Worm (Caenorhabditis elegans) whole organism, young adult: Measurements from ENCODE around the gene C27C12.4.
A peak's percentile ranks its signal among the peaks of the same experiment; 100 is the strongest.

Experiments used
- B0019.2 ChIP-seq: fragments of 200-800 bp; sonication (Bioruptor generic); conservative IDR thresholded peaks from 2 replicates; pipeline ENCODE4 v1.3.6; 2022; ENCODE audit warnings: missing genetic modification reagents, missing genetic modification characterization, missing compliant biosample characterization
- B0336.3 ChIP-seq: fragments of 200-800 bp; sonication (Bioruptor generic); IDR thresholded peaks from 2 replicates; pipeline ENCODE4 v1.3.6; 2022; ENCODE audit warnings: missing genetic modification characterization, missing compliant biosample characterization
- C06A6.2 ChIP-seq: fragments of 200-800 bp; sonication (Bioruptor generic); conservative IDR thresholded peaks from 2 replicates; pipeline ENCODE4 v1.3.6; 2022; ENCODE audit warnings: missing genetic modification characterization, missing compliant biosample characterization
- D2030.7 ChIP-seq: fragments of 200-800 bp; sonication (Bioruptor generic); IDR thresholded peaks from 2 replicates; pipeline ENCODE4 v1.3.6; 2022; ENCODE audit warnings: missing genetic modification reagents, missing genetic modification characterization, missing compliant biosample characterization
- F22D6.2 ChIP-seq: sonication (generic microtip); optimal IDR thresholded peaks from 2 replicates; lab custom pipeline; 2016; ENCODE audit warnings: mild to moderate bottlenecking, missing genetic modification characterization, missing compliant biosample characterization
- F55B11.4 ChIP-seq: sonication (generic microtip); optimal IDR thresholded peaks from 2 replicates; lab custom pipeline; 2016; ENCODE audit warnings: missing compliant biosample characterization, missing genetic modification characterization, borderline replicate concordance; ENCODE audit not compliant: insufficient read depth
- F57C9.4 ChIP-seq: sonication (generic microtip); optimal IDR thresholded peaks from 2 replicates; lab custom pipeline; 2017; ENCODE audit warnings: mild to moderate bottlenecking, missing genetic modification characterization, missing compliant biosample characterization
- K11D2.4 ChIP-seq: fragments of 200-800 bp; sonication (Bioruptor generic); IDR thresholded peaks from 2 replicates; pipeline ENCODE4 v1.3.6; 2022; ENCODE audit warnings: missing genetic modification reagents, missing genetic modification characterization, missing compliant biosample characterization
- Y53G8AR.9 ChIP-seq: fragments of 200-800 bp; sonication (Bioruptor generic); conservative IDR thresholded peaks from 2 replicates; pipeline ENCODE4 v1.3.6; 2022; ENCODE audit warnings: missing genetic modification reagents, missing genetic modification characterization, missing compliant biosample characterization
- Y56A3A.18 ChIP-seq: fragments of 200-800 bp; sonication (Bioruptor generic); IDR thresholded peaks from 2 replicates; pipeline ENCODE4 v1.3.6; 2022; ENCODE audit warnings: missing genetic modification reagents, missing genetic modification characterization, missing compliant biosample characterization
- Y95B8A.8 ChIP-seq: fragments of 200-800 bp; sonication (Bioruptor generic); IDR thresholded peaks from 2 replicates; pipeline ENCODE4 v1.3.6; 2022; ENCODE audit warnings: missing genetic modification reagents, missing genetic modification characterization, missing compliant biosample characterization
- athp-1 ChIP-seq: sonication (generic microtip); optimal IDR thresholded peaks from 2 replicates; lab custom pipeline; 2017; ENCODE audit warnings: mild to moderate bottlenecking, missing genetic modification characterization, missing compliant biosample characterization
- attf-6 ChIP-seq: fragments of 200-800 bp; sonication (Bioruptor generic); IDR thresholded peaks from 2 replicates; pipeline ENCODE4 v1.3.6; 2022; ENCODE audit warnings: missing genetic modification reagents, missing genetic modification characterization, missing compliant biosample characterization
- bed-1 ChIP-seq: fragments of 200-800 bp; sonication (Bioruptor generic); IDR thresholded peaks from 2 replicates; pipeline ENCODE4 v1.3.6; 2022; ENCODE audit warnings: missing genetic modification reagents, missing genetic modification characterization, missing compliant biosample characterization
- ccch-3 ChIP-seq: fragments of 200-800 bp; sonication (Bioruptor generic); optimal IDR thresholded peaks from 2 replicates; lab custom pipeline; 2018; ENCODE audit warnings: mild to moderate bottlenecking, missing genetic modification characterization, missing compliant biosample characterization
- cebp-1 ChIP-seq, 2 experiments: fragments of 200-800 bp in 1 of 2; sonication (Bioruptor generic) in 1 of 2; sonication (generic microtip) in 1 of 2; IDR thresholded peaks in 1 of 2; optimal IDR thresholded peaks in 1 of 2; 2 replicates each; pipeline versions ENCODE4 v1.3.6 to Lab custom; 2017 to 2022; ENCODE audit warnings: missing compliant biosample characterization in 2 of 2, missing genetic modification characterization in 2 of 2, mild to moderate bottlenecking in 1 of 2, missing genetic modification reagents in 1 of 2, moderate library complexity in 1 of 2
- ceh-58 ChIP-seq: fragments of 200-800 bp; sonication (Bioruptor generic); IDR thresholded peaks from 2 replicates; pipeline ENCODE4 v1.3.6; 2022; ENCODE audit warnings: missing genetic modification characterization, missing compliant biosample characterization
- dox-1 ChIP-seq: fragments of 200-800 bp; sonication (Bioruptor generic); IDR thresholded peaks from 2 replicates; pipeline ENCODE4 v1.3.6; 2022; ENCODE audit warnings: missing genetic modification reagents, missing genetic modification characterization, missing compliant biosample characterization
- dpff-1 ChIP-seq: sonication (generic microtip); optimal IDR thresholded peaks from 2 replicates; lab custom pipeline; 2017; ENCODE audit warnings: mild to moderate bottlenecking, missing genetic modification characterization, missing compliant biosample characterization
- egl-18 ChIP-seq: fragments of 200-800 bp; sonication (Bioruptor generic); IDR thresholded peaks from 2 replicates; pipeline ENCODE4 v1.3.6; 2022; ENCODE audit warnings: missing genetic modification reagents, missing genetic modification characterization, missing compliant biosample characterization
- hmg-1.2 ChIP-seq: fragments of 200-800 bp; sonication (Bioruptor generic); IDR thresholded peaks from 2 replicates; pipeline ENCODE4 v1.3.6; 2022; ENCODE audit warnings: missing genetic modification reagents, missing genetic modification characterization, missing compliant biosample characterization
- hmg-20 ChIP-seq: fragments of 200-800 bp; sonication (Bioruptor generic); IDR thresholded peaks from 2 replicates; pipeline ENCODE4 v1.3.6; 2022; ENCODE audit warnings: missing genetic modification reagents, missing genetic modification characterization, missing compliant biosample characterization
- let-526 ChIP-seq: fragments of 200-800 bp; sonication (Bioruptor generic); IDR thresholded peaks from 2 replicates; pipeline ENCODE4 v1.3.6; 2022; ENCODE audit warnings: missing genetic modification reagents, missing genetic modification characterization, missing compliant biosample characterization
- lin-40 ChIP-seq: sonication (generic microtip); optimal IDR thresholded peaks from 2 replicates; lab custom pipeline; 2016; ENCODE audit warnings: missing genetic modification characterization, mild to moderate bottlenecking, missing compliant biosample characterization, missing genotype, missing genetic modification reagents
- madf-10 ChIP-seq: sonication (generic microtip); optimal IDR thresholded peaks from 2 replicates; lab custom pipeline; 2016; ENCODE audit warnings: mild to moderate bottlenecking, missing genetic modification characterization, missing compliant biosample characterization
- madf-3 ChIP-seq: fragments of 200-800 bp; sonication (Bioruptor generic); IDR thresholded peaks from 2 replicates; pipeline ENCODE4 v1.3.6; 2022; ENCODE audit warnings: missing genetic modification reagents, missing genetic modification characterization, missing compliant biosample characterization
- madf-6 ChIP-seq: fragments of 200-800 bp; sonication (Bioruptor generic); IDR thresholded peaks from 2 replicates; pipeline ENCODE4 v1.3.6; 2022; ENCODE audit warnings: missing genetic modification reagents, missing genetic modification characterization, missing compliant biosample characterization
- madf-8 ChIP-seq: fragments of 200-800 bp; sonication (Bioruptor generic); conservative IDR thresholded peaks from 2 replicates; pipeline ENCODE4 v1.3.6; 2022; ENCODE audit warnings: missing genetic modification reagents, missing genetic modification characterization, missing compliant biosample characterization
- nfyb-1 ChIP-seq: fragments of 200-800 bp; sonication (Bioruptor generic); IDR thresholded peaks from 2 replicates; pipeline ENCODE4 v1.3.6; 2022; ENCODE audit warnings: missing genetic modification reagents, missing genetic modification characterization, missing compliant biosample characterization
- nhr-120 ChIP-seq: fragments of 200-800 bp; sonication (Bioruptor generic); IDR thresholded peaks from 2 replicates; pipeline ENCODE4 v1.3.6; 2022; ENCODE audit warnings: missing genetic modification characterization, missing compliant biosample characterization
- nhr-80 ChIP-seq: sonication (generic microtip); optimal IDR thresholded peaks from 2 replicates; lab custom pipeline; 2016; ENCODE audit warnings: missing genetic modification characterization, missing compliant biosample characterization
- pbrm-1 ChIP-seq: fragments of 200-800 bp; sonication (Bioruptor generic); IDR thresholded peaks from 2 replicates; pipeline ENCODE4 v1.3.6; 2022; ENCODE audit warnings: missing genetic modification reagents, missing genetic modification characterization, missing compliant biosample characterization
- rcor-1 ChIP-seq: fragments of 200-800 bp; sonication (Bioruptor generic); IDR thresholded peaks from 2 replicates; pipeline ENCODE4 v1.3.6; 2022; ENCODE audit warnings: missing genetic modification reagents, missing genetic modification characterization, missing compliant biosample characterization
- repo-1 ChIP-seq: sonication (generic microtip); optimal IDR thresholded peaks from 2 replicates; lab custom pipeline; 2017; ENCODE audit warnings: mild to moderate bottlenecking, missing genetic modification characterization, missing compliant biosample characterization
- tbp1 ChIP-seq: fragments of 200-800 bp; sonication (Bioruptor generic); optimal IDR thresholded peaks from 2 replicates; lab custom pipeline; 2018; ENCODE audit warnings: mild to moderate bottlenecking, missing genetic modification characterization, missing compliant biosample characterization
- tlf-1 ChIP-seq: fragments of 200-800 bp; sonication (Bioruptor generic); optimal IDR thresholded peaks from 2 replicates; lab custom pipeline; 2018; ENCODE audit warnings: mild to moderate bottlenecking, missing genetic modification characterization, missing compliant biosample characterization
- zfh-2 ChIP-seq: fragments of 200-800 bp; sonication (Bioruptor generic); conservative IDR thresholded peaks from 2 replicates; pipeline ENCODE4 v1.3.6; 2022; ENCODE audit warnings: missing genetic modification reagents, missing genetic modification characterization, missing compliant biosample characterization
- zim-3 ChIP-seq: sonication (generic microtip); optimal IDR thresholded peaks from 2 replicates; lab custom pipeline; 2017; ENCODE audit warnings: mild to moderate bottlenecking, missing genetic modification characterization, moderate library complexity, missing compliant biosample characterization
- ztf-18 ChIP-seq: sonication (generic microtip); optimal IDR thresholded peaks from 2 replicates; lab custom pipeline; 2016; ENCODE audit warnings: missing genotype, mild to moderate bottlenecking, missing genetic modification characterization, missing compliant biosample characterization

C27C12.4 gene

DNA sequence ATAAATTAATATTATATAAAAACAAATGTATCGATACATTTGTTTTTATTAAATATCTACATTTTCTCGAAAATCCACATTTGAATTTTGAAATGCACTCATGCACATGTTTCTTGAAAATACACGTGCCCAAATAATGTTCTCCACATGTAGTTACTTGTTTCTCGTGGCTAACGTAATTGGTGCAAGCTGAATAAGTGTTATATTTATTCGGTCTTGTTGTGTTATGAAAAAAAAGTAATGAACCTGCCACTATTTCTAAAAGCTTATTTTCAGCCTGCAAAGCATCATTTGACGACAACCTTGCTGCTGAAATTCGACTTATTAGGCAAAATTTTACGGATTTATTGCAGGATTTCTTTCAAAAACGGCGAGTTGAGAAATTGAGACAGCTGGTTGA lies 40.5 kb upstream of the C27C12.4 start (continued):
- TF ChIP-seq F22D6.2 (tag; lab: Kevin White, UChicago) (peak; percentile 13), hmg-1.2 (GFP tag; lab: Robert Waterston, UW) (peak; percentile 25; the same call in 1 of the 2 replicates), madf-6 (no peak), tbp1 (peak; percentile 48), madf-10 (tag; lab: Kevin White, UChicago) (peak; percentile 13), B0336.3 (no peak), ztf-18 (tag; lab: Kevin White, UChicago) (no peak), D2030.7 (GFP tag; lab: Robert Waterston, UW) (no peak), F55B11.4 (tag; lab: Kevin White, UChicago) (no peak), C06A6.2 (GFP tag; lab: Robert Waterston, UW) (peak; percentile 79), K11D2.4 (GFP tag; lab: Robert Waterston, UW) (0 out of 2 replicates have a peak, but pooled peaks have one; percentile 21)

- no peak for TF ChIP-seq Y56A3A.18 (GFP tag; lab: Robert Waterston, UW)
- TF ChIP-seq nhr-120 (GFP tag; lab: Robert Waterston, UW), result no peak
- TF ChIP-seq B0019.2 (GFP tag; lab: Robert Waterston, UW), result no peak
- TF ChIP-seq ceh-58, result no peak
- no peak for TF ChIP-seq dox-1
- TF ChIP-seq zim-3 (tag; lab: Kevin White, UChicago), result peak; percentile 23
- TF ChIP-seq tlf-1 (GFP tag; lab: Kevin White, UChicago), result no peak
- TF ChIP-seq madf-3, result 0 out of 2 replicates have a peak, but pooled peaks have one; percentile 13
- no peak for TF ChIP-seq bed-1 (GFP tag; lab: Robert Waterston, UW)
- no peak for TF ChIP-seq rcor-1
- peak; percentile 33 for TF ChIP-seq madf-6
- no peak for TF ChIP-seq F22D6.2 (tag; lab: Kevin White, UChicago)
- TF ChIP-seq lin-40 (tag; lab: Kevin White, UChicago), result peak; percentile 4
- peak; percentile 44 for TF ChIP-seq repo-1 (tag; lab: Kevin White, UChicago)
- no peak for TF ChIP-seq zfh-2 (GFP tag; lab: Robert Waterston, UW)
- 0 out of 2 replicates have a peak, but pooled peaks have one; percentile 18 for TF ChIP-seq pbrm-1 (GFP tag; lab: Robert Waterston, UW)
- TF ChIP-seq egl-18 (GFP tag; lab: Robert Waterston, UW), result no peak
- peak; percentile 46; the same call in 1 of the 2 replicates for TF ChIP-seq B0336.3
- TF ChIP-seq Y95B8A.8 (GFP tag; lab: Robert Waterston, UW), result no peak
- TF ChIP-seq nfyb-1 (GFP tag; lab: Robert Waterston, UW), result peak; percentile 54; the same call in 1 of the 2 replicates
- no peak for TF ChIP-seq hmg-20 (GFP tag; lab: Robert Waterston, UW)
- TF ChIP-seq tbp1, result no peak
- TF ChIP-seq Y53G8AR.9 (GFP tag; lab: Robert Waterston, UW), result 0 out of 2 replicates have a peak, but pooled peaks have one; percentile 13
- no peak for TF ChIP-seq attf-6
- no peak for TF ChIP-seq dpff-1
- no peak for TF ChIP-seq let-526 (GFP tag; lab: Robert Waterston, UW)
- TF ChIP-seq madf-8, result no peak
- no peak for TF ChIP-seq cebp-1 (GFP tag; IDR thresholded peaks at IDR 0.05; lab: Robert Waterston, UW)
- peak; percentile 63 for TF ChIP-seq cebp-1 (tag; optimal IDR thresholded peaks at IDR 0.05; lab: Kevin White, UChicago)
- no peak for TF ChIP-seq nhr-80
- TF ChIP-seq F57C9.4 (tag; lab: Kevin White, UChicago), result peak; percentile 28
- no peak for TF ChIP-seq ccch-3 (GFP tag; lab: Kevin White, UChicago)
- TF ChIP-seq athp-1 (tag; lab: Kevin White, UChicago), result no peak
These were observed 38.5 kb upstream of the C27C12.4 start for ce11 chrX:14815412-14815811.
